Worm (Caenorhabditis elegans) whole organism, early embryonic: Measurements from ENCODE around the gene CD4.1.

Experiments
- ama-1 ChIP-seq: fragments of 150-350 bp; optimal IDR thresholded peaks from 2 replicates; lab custom pipeline; 2014
- hmg-4 ChIP-seq: fragments of 200-800 bp; sonication (Bioruptor generic); optimal IDR thresholded peaks from 2 replicates; lab custom pipeline; 2018; ENCODE audit warnings: mild to moderate bottlenecking, missing genetic modification characterization, missing compliant biosample characterization
- pes-1 ChIP-seq: fragments of 200-800 bp; sonication (Bioruptor generic); IDR thresholded peaks from 2 replicates; pipeline ENCODE4 v1.3.6; 2022; ENCODE audit warnings: missing genetic modification reagents, missing genetic modification characterization, missing compliant biosample characterization

ce11 chrV:5653990-5654499 is 47.7 kb downstream of the CD4.1 start, which contains the start of gene hex-2:
- TF ChIP-seq pes-1 (GFP tag; lab: Robert Waterston, UW) (no peak), ama-1 (lab: Kevin White, UChicago) (no peak), hmg-4 (GFP tag; lab: Kevin White, UChicago) (no peak)
